Fruit fly (Drosophila melanogaster) whole organism, embryonic: ENCODE results near the gene CG7069.

Experiments
- Antp ChIP-seq: fragments of 200-800 bp; sonication (Bioruptor generic); optimal IDR thresholded peaks from 3 replicates; lab custom pipeline; 2016; ENCODE audit warnings: missing biosample characterization, missing genetic modification characterization
- B-H2 ChIP-seq: fragments of 200-800 bp; sonication (Bioruptor generic); optimal IDR thresholded peaks from 2 replicates; lab custom pipeline; 2018; ENCODE audit warnings: missing biosample characterization, mild to moderate bottlenecking, missing genetic modification characterization
- Bgb ChIP-seq: fragments of 200-800 bp; sonication (Bioruptor generic); IDR thresholded peaks from 2 replicates; pipeline ENCODE4 v1.3.6; 2022; ENCODE audit warnings: missing biosample characterization, missing genetic modification characterization; ENCODE audit not compliant: partially characterized antibody
- CG10543 ChIP-seq: fragments of 200-800 bp; sonication (Bioruptor generic); optimal IDR thresholded peaks from 3 replicates; lab custom pipeline; 2017; ENCODE audit warnings: missing biosample characterization, mild to moderate bottlenecking, missing genetic modification characterization, moderate library complexity
- CG12104 ChIP-seq: fragments of 200-800 bp; sonication (Bioruptor generic); optimal IDR thresholded peaks from 3 replicates; lab custom pipeline; 2016; ENCODE audit warnings: missing biosample characterization, missing genetic modification characterization
- CG12769 ChIP-seq: fragments of 200-800 bp; sonication (Bioruptor generic); optimal IDR thresholded peaks from 2 replicates; lab custom pipeline; 2019; ENCODE audit warnings: missing biosample characterization, mild to moderate bottlenecking, missing genetic modification characterization, moderate library complexity
- CG14014 ChIP-seq: fragments of 200-800 bp; sonication (Bioruptor generic); IDR thresholded peaks from 2 replicates; pipeline ENCODE4 v1.3.6; 2022; ENCODE audit warnings: missing biosample characterization, missing genetic modification characterization
- CG14965 ChIP-seq: fragments of 200-800 bp; sonication (Bioruptor generic); optimal IDR thresholded peaks from 2 replicates; lab custom pipeline; 2016; ENCODE audit warnings: missing biosample characterization, missing genetic modification characterization, borderline replicate concordance
- CG16779 ChIP-seq: fragments of 200-800 bp; sonication (Bioruptor generic); IDR thresholded peaks from 2 replicates; pipeline ENCODE4 v1.3.6; 2022; ENCODE audit warnings: missing biosample characterization, missing genetic modification characterization
- CG18476 ChIP-seq: fragments of 200-800 bp; sonication (Bioruptor generic); optimal IDR thresholded peaks from 2 replicates; lab custom pipeline; 2016; ENCODE audit warnings: missing biosample characterization, mild to moderate bottlenecking, missing genetic modification characterization
- CG18619 ChIP-seq: fragments of 200-800 bp; sonication (Bioruptor generic); optimal IDR thresholded peaks from 3 replicates; lab custom pipeline; 2017; ENCODE audit warnings: missing biosample characterization, mild to moderate bottlenecking, missing genetic modification characterization
- CG2199 ChIP-seq: fragments of 200-800 bp; sonication (Bioruptor generic); IDR thresholded peaks from 3 replicates; pipeline ENCODE4 v1.3.6; 2022; ENCODE audit warnings: missing biosample characterization, missing genetic modification characterization
- CG31224 ChIP-seq: fragments of 200-800 bp; sonication (Bioruptor generic); IDR thresholded peaks from 2 replicates; pipeline ENCODE4 v1.3.6; 2022; ENCODE audit warnings: missing biosample characterization, missing genetic modification characterization
- CG3838 ChIP-seq: fragments of 200-800 bp; sonication (Bioruptor generic); optimal IDR thresholded peaks from 3 replicates; lab custom pipeline; 2016; ENCODE audit warnings: missing biosample characterization, missing genetic modification characterization
- CG5245 ChIP-seq: fragments of 200-800 bp; sonication (Bioruptor generic); optimal IDR thresholded peaks from 3 replicates; lab custom pipeline; 2016; ENCODE audit warnings: missing biosample characterization, missing genetic modification characterization
- CG7372 ChIP-seq: fragments of 200-800 bp; sonication (Bioruptor generic); IDR thresholded peaks from 2 replicates; pipeline ENCODE4 v1.3.6; 2022; ENCODE audit warnings: missing biosample characterization, missing genetic modification characterization
- CG7786 ChIP-seq: fragments of 200-800 bp; sonication (Bioruptor generic); optimal IDR thresholded peaks from 2 replicates; lab custom pipeline; 2016; ENCODE audit warnings: missing biosample characterization, missing genetic modification characterization
- CG8089 ChIP-seq: fragments of 200-800 bp; sonication (Bioruptor generic); optimal IDR thresholded peaks from 3 replicates; lab custom pipeline; 2016; ENCODE audit warnings: missing biosample characterization, missing genetic modification characterization
- CG8359 ChIP-seq: fragments of 200-800 bp; sonication (Bioruptor generic); optimal IDR thresholded peaks from 2 replicates; lab custom pipeline; 2017; ENCODE audit warnings: missing biosample characterization, mild to moderate bottlenecking, missing genetic modification characterization, borderline replicate concordance
- CG9215 ChIP-seq: fragments of 200-800 bp; sonication (Bioruptor generic); IDR thresholded peaks from 2 replicates; pipeline ENCODE4 v1.3.6; 2022; ENCODE audit warnings: missing biosample characterization, missing genetic modification characterization
- Chrac-16 ChIP-seq: fragments of 200-800 bp; sonication (Bioruptor generic); optimal IDR thresholded peaks from 3 replicates; lab custom pipeline; 2016; ENCODE audit warnings: missing biosample characterization, missing genetic modification characterization
- CrebB ChIP-seq: fragments of 200-800 bp; sonication (Bioruptor generic); optimal IDR thresholded peaks from 3 replicates; lab custom pipeline; 2018; ENCODE audit warnings: missing biosample characterization, mild to moderate bottlenecking, missing genetic modification characterization
- Dref ChIP-seq: fragments of 200-800 bp; sonication (Bioruptor generic); IDR thresholded peaks from 2 replicates; pipeline ENCODE4 v1.3.6; 2022; ENCODE audit warnings: missing biosample characterization, missing genetic modification characterization
- Eip74EF ChIP-seq, 2 experiments: fragments of 200-800 bp in 1 of 2; fragments of >200 bp in 1 of 2; sonication (Bioruptor generic) in 1 of 2; optimal IDR thresholded peaks; 2 replicates each; lab custom pipeline; 2017 to 2019; ENCODE audit warnings: missing biosample characterization in 2 of 2, missing genetic modification characterization in 2 of 2, mild to moderate bottlenecking in 1 of 2, moderate library complexity in 1 of 2
- Kr ChIP-seq: fragments of 200-800 bp; sonication (Bioruptor generic); optimal IDR thresholded peaks from 2 replicates; lab custom pipeline; 2017; ENCODE audit warnings: missing biosample characterization, mild to moderate bottlenecking, missing genetic modification characterization
- NFAT ChIP-seq: fragments of 200-800 bp; sonication (Bioruptor generic); IDR thresholded peaks from 2 replicates; pipeline ENCODE4 v1.3.6; 2022; ENCODE audit warnings: missing biosample characterization, missing genetic modification characterization
- NfI ChIP-seq: fragments of 200-800 bp; sonication (Bioruptor generic); optimal IDR thresholded peaks from 3 replicates; lab custom pipeline; 2018; ENCODE audit warnings: missing biosample characterization, mild to moderate bottlenecking, missing genetic modification characterization, moderate library complexity
- Pdp1 ChIP-seq, 2 experiments: fragments of 200-800 bp; sonication (Bioruptor generic); optimal IDR thresholded peaks; 3 replicates each; lab custom pipeline; 2016; ENCODE audit warnings: missing biosample characterization in 2 of 2, missing genetic modification characterization in 2 of 2, mild to moderate bottlenecking in 1 of 2, moderate library complexity in 1 of 2
- Rx ChIP-seq: fragments of 200-800 bp; sonication (Bioruptor generic); IDR thresholded peaks from 2 replicates; pipeline ENCODE4 v1.3.6; 2022; ENCODE audit warnings: missing biosample characterization, missing genetic modification characterization
- Side ChIP-seq: fragments of 200-800 bp; sonication (Bioruptor generic); optimal IDR thresholded peaks from 2 replicates; lab custom pipeline; 2016; ENCODE audit warnings: missing biosample characterization, missing genetic modification characterization
- fd3F ChIP-seq: fragments of 200-800 bp; sonication (Bioruptor generic); optimal IDR thresholded peaks from 2 replicates; lab custom pipeline; 2018; ENCODE audit warnings: missing biosample characterization, mild to moderate bottlenecking, missing genetic modification characterization, moderate library complexity
- fd96Cb ChIP-seq: fragments of 200-800 bp; sonication (Bioruptor generic); optimal IDR thresholded peaks from 2 replicates; lab custom pipeline; 2018; ENCODE audit warnings: missing biosample characterization, mild to moderate bottlenecking, missing genetic modification characterization, moderate library complexity
- ftz-f1 ChIP-seq: fragments of 200-800 bp; sonication (Bioruptor generic); optimal IDR thresholded peaks from 2 replicates; lab custom pipeline; 2016; ENCODE audit warnings: missing biosample characterization, missing genetic modification characterization
- insv ChIP-seq, 2 experiments: fragments of 200-800 bp; sonication (Bioruptor generic); optimal IDR thresholded peaks; 3 replicates each; lab custom pipeline; 2016 to 2018; ENCODE audit warnings: missing biosample characterization in 2 of 2, missing genetic modification characterization in 2 of 2
- inv ChIP-seq: fragments of 200-800 bp; sonication (Bioruptor generic); IDR thresholded peaks from 2 replicates; pipeline ENCODE4 v1.3.6; 2022; ENCODE audit warnings: missing biosample characterization, missing genetic modification characterization; ENCODE audit not compliant: partially characterized antibody
- jing ChIP-seq: fragments of 200-800 bp; sonication (Bioruptor generic); optimal IDR thresholded peaks from 2 replicates; lab custom pipeline; 2018; ENCODE audit warnings: missing biosample characterization, mild to moderate bottlenecking, missing genetic modification characterization
- ken ChIP-seq: fragments of 200-800 bp; sonication (Bioruptor generic); IDR thresholded peaks from 3 replicates; pipeline ENCODE4 v1.3.6; 2022; ENCODE audit warnings: missing biosample characterization, missing genetic modification characterization
- knrl ChIP-seq: fragments of 200-800 bp; sonication (Bioruptor generic); IDR thresholded peaks from 3 replicates; pipeline ENCODE4 v1.3.6; 2022; ENCODE audit warnings: missing biosample characterization, missing genetic modification characterization; ENCODE audit not compliant: partially characterized antibody
- lilli ChIP-seq: fragments of 200-800 bp; sonication (Bioruptor generic); optimal IDR thresholded peaks from 3 replicates; lab custom pipeline; 2016; ENCODE audit warnings: missing biosample characterization, missing genetic modification characterization
- lmd ChIP-seq: fragments of 200-800 bp; sonication (Bioruptor generic); IDR thresholded peaks from 2 replicates; pipeline ENCODE4 v1.3.6; 2022; ENCODE audit warnings: missing biosample characterization, missing genetic modification characterization
- nerfin-2 ChIP-seq: fragments of 200-800 bp; sonication (Bioruptor generic); IDR thresholded peaks from 2 replicates; pipeline ENCODE4 v1.3.6; 2022; ENCODE audit warnings: missing biosample characterization, missing genetic modification characterization; ENCODE audit not compliant: partially characterized antibody
- nom ChIP-seq: fragments of 200-800 bp; sonication (Bioruptor generic); optimal IDR thresholded peaks from 2 replicates; lab custom pipeline; 2017; ENCODE audit warnings: missing biosample characterization, missing genetic modification characterization, mild to moderate bottlenecking, moderate library complexity, missing genetic modification reagents
- pho ChIP-seq: fragments of 200-800 bp; sonication (Bioruptor generic); optimal IDR thresholded peaks from 2 replicates; lab custom pipeline; 2016; ENCODE audit warnings: missing biosample characterization, missing genetic modification characterization
- run ChIP-seq: fragments of 200-800 bp; sonication (Bioruptor generic); optimal IDR thresholded peaks from 3 replicates; lab custom pipeline; 2018; ENCODE audit warnings: missing biosample characterization, mild to moderate bottlenecking, missing genetic modification characterization
- sim ChIP-seq: fragments of 200-800 bp; sonication (Bioruptor generic); IDR thresholded peaks from 2 replicates; pipeline ENCODE4 v1.3.6; 2022; ENCODE audit warnings: missing biosample characterization, missing genetic modification characterization
- sqz ChIP-seq: fragments of 200-800 bp; sonication (Bioruptor generic); optimal IDR thresholded peaks from 3 replicates; lab custom pipeline; 2018; ENCODE audit warnings: missing biosample characterization, mild to moderate bottlenecking, missing genetic modification characterization
- tgo ChIP-seq: fragments of 200-800 bp; sonication (Bioruptor generic); IDR thresholded peaks from 3 replicates; pipeline ENCODE4 v1.3.6; 2022; ENCODE audit warnings: missing biosample characterization, missing genetic modification characterization
- unpg ChIP-seq: fragments of 200-800 bp; sonication (Bioruptor generic); optimal IDR thresholded peaks from 3 replicates; lab custom pipeline; 2018; ENCODE audit warnings: missing biosample characterization, mild to moderate bottlenecking, missing genetic modification characterization, moderate library complexity
- vvl ChIP-seq: fragments of 200-800 bp; sonication (Bioruptor generic); IDR thresholded peaks from 2 replicates; pipeline ENCODE4 v1.3.6; 2022; ENCODE audit warnings: missing biosample characterization, missing genetic modification characterization
- wdn ChIP-seq: fragments of 200-800 bp; sonication (Bioruptor generic); IDR thresholded peaks from 2 replicates; pipeline ENCODE4 v1.3.6; 2022; ENCODE audit warnings: missing biosample characterization, missing genetic modification characterization
- yki ChIP-seq: fragments of >200 bp; optimal IDR thresholded peaks from 3 replicates; lab custom pipeline; 2018

The CG7069 gene

dm6 chr3R:22397068-22397700 lies 24.5 kb downstream of the CG7069 start (continued):
- peak; percentile 87 for TF ChIP-seq Bgb (GFP tag; lab: Robert Waterston, UW)
- no peak for TF ChIP-seq Antp (GFP tag; lab: Kevin White, UChicago)
- no peak for TF ChIP-seq nom (GFP tag; lab: Kevin White, UChicago)
- no peak for TF ChIP-seq yki (lab: Kevin White, UChicago)
- TF ChIP-seq CrebB (tag; lab: Kevin White, UChicago) = no peak
- no peak for TF ChIP-seq CG3838 (GFP tag; lab: Kevin White, UChicago)
- no peak for TF ChIP-seq fd3F (GFP tag; lab: Kevin White, UChicago)
- no peak for TF ChIP-seq NFAT (GFP tag; lab: Robert Waterston, UW)
- TF ChIP-seq CG12769 (tag; lab: Kevin White, UChicago) = no peak
- no peak for TF ChIP-seq CG5245 (GFP tag; lab: Kevin White, UChicago)
- no peak for TF ChIP-seq CG18619 (GFP tag; lab: Kevin White, UChicago)
- TF ChIP-seq ken (GFP tag; lab: Robert Waterston, UW) = no peak
- TF ChIP-seq CG2199 (GFP tag; lab: Robert Waterston, UW) = no peak
- no peak for TF ChIP-seq CG7786 (GFP tag; lab: Kevin White, UChicago)
- no peak for TF ChIP-seq unpg
- no peak for TF ChIP-seq wdn (GFP tag; lab: Robert Waterston, UW)
- no peak for TF ChIP-seq NfI
- no peak for TF ChIP-seq CG14014
- peak in 1 of 2 experiments; percentile 99 for TF ChIP-seq Pdp1 (GFP tag; optimal IDR thresholded peaks at IDR 0.05; lab: Kevin White, UChicago)
- TF ChIP-seq CG31224 = no peak
- TF ChIP-seq jing (GFP tag; lab: Kevin White, UChicago) = no peak
- no peak for TF ChIP-seq insv (GFP tag; optimal IDR thresholded peaks at IDR 0.05; lab: Kevin White, UChicago)
- TF ChIP-seq lmd (GFP tag; lab: Robert Waterston, UW) = no peak
- TF ChIP-seq CG12104 (GFP tag; lab: Kevin White, UChicago) = no peak
- no peak for TF ChIP-seq B-H2 (GFP tag; lab: Kevin White, UChicago)
- no peak for TF ChIP-seq CG10543 (GFP tag; lab: Kevin White, UChicago)
- no peak for TF ChIP-seq Kr
- no peak for TF ChIP-seq pho
- TF ChIP-seq lilli (GFP tag; lab: Kevin White, UChicago) = no peak
- TF ChIP-seq Rx (GFP tag; lab: Robert Waterston, UW) = no peak
- TF ChIP-seq nerfin-2 (GFP tag; lab: Robert Waterston, UW) = peak; percentile 86
- peak; percentile 4 to 99 for TF ChIP-seq Eip74EF (GFP tag; optimal IDR thresholded peaks at IDR 0.05; lab: Kevin White, UChicago)
- no peak for TF ChIP-seq CG8359 (GFP tag; lab: Kevin White, UChicago)
- no peak for TF ChIP-seq sim (GFP tag; lab: Robert Waterston, UW)
- TF ChIP-seq tgo (GFP tag; lab: Robert Waterston, UW) = no peak
- TF ChIP-seq sqz = no peak
- TF ChIP-seq CG18476 (GFP tag; lab: Kevin White, UChicago) = no peak
- no peak for TF ChIP-seq CG9215 (GFP tag; lab: Robert Waterston, UW)
- no peak for TF ChIP-seq Dref (GFP tag; lab: Robert Waterston, UW)
- peak; percentile 44; the same call in 1 of the 2 replicates for TF ChIP-seq inv (GFP tag; lab: Robert Waterston, UW)
- TF ChIP-seq CG14965 (GFP tag; lab: Kevin White, UChicago) = no peak
- TF ChIP-seq Chrac-16 (GFP tag; lab: Kevin White, UChicago) = no peak
- TF ChIP-seq vvl (GFP tag; lab: Robert Waterston, UW) = no peak
- no peak for TF ChIP-seq CG8089 (GFP tag; lab: Kevin White, UChicago)
- TF ChIP-seq run (tag; lab: Kevin White, UChicago) = no peak
- TF ChIP-seq fd96Cb (tag; lab: Kevin White, UChicago) = no peak
- TF ChIP-seq CG7372 (GFP tag; lab: Robert Waterston, UW) = no peak
- no peak for TF ChIP-seq Side (GFP tag; lab: Kevin White, UChicago)
- TF ChIP-seq knrl (GFP tag; lab: Robert Waterston, UW) = peak; percentile 67
- TF ChIP-seq CG16779 = no peak
- TF ChIP-seq ftz-f1 = peak; percentile 84
